Worm (Caenorhabditis elegans): ENCODE results near the gene grl-22.

grl-22 gene

ce11 chrIII:5413680-5414079 is at the start of gene grl-22:
Gene grl-22 (minus strand): TSS chrIII:5414011.
- no peak for TF ChIP-seq him-1 (tag; optimal IDR thresholded peaks at IDR 0.05)
- no peak for TF ChIP-seq W03F9.2 (tag; optimal IDR thresholded peaks at IDR 0.05)
- TF ChIP-seq dao-5 (tag; optimal IDR thresholded peaks at IDR 0.05) = no peak

ce11 chrIII:5461079-5461478 is 47.3 kb upstream of the grl-22 start, which contains the start of gene F48E8.3:
Gene F48E8.3 (plus strand): TSS chrIII:5461379.
- TF ChIP-seq dao-5 (tag; optimal IDR thresholded peaks at IDR 0.05) = no peak
- TF ChIP-seq W03F9.2 (tag; optimal IDR thresholded peaks at IDR 0.05) = no peak
- no peak for TF ChIP-seq him-1 (tag; optimal IDR thresholded peaks at IDR 0.05)

ce11 chrIII:5453290-5453689 is 39.5 kb upstream of the grl-22 start, which contains the start of gene F48E8.4:
Gene F48E8.4 (plus strand): TSS chrIII:5453590.
- no peak for TF ChIP-seq him-1 (tag; optimal IDR thresholded peaks at IDR 0.05)
- TF ChIP-seq dao-5 (tag; optimal IDR thresholded peaks at IDR 0.05) = no peak
- TF ChIP-seq W03F9.2 (tag; optimal IDR thresholded peaks at IDR 0.05) = no peak

ce11 chrIII:5450430-5450829 is 36.6 kb upstream of the grl-22 start, which contains the start of gene paa-1:
Gene paa-1 (plus strand): TSS chrIII:5450730.
- TF ChIP-seq W03F9.2 (tag; optimal IDR thresholded peaks at IDR 0.05) = no peak
- no peak for TF ChIP-seq dao-5 (tag; optimal IDR thresholded peaks at IDR 0.05)
- TF ChIP-seq him-1 (tag; optimal IDR thresholded peaks at IDR 0.05) = no peak

- TF ChIP-seq him-1 (tag; optimal IDR thresholded peaks at IDR 0.05) (no peak), dao-5 (tag; optimal IDR thresholded peaks at IDR 0.05) (no peak), W03F9.2 (tag; optimal IDR thresholded peaks at IDR 0.05) (no peak)
Observed at ce11 chrIII:5449762-5450308, 36.0 kb upstream of the grl-22 start, which contains the start of gene F48E8.8. Gene F48E8.8 (minus strand): TSS chrIII:5449812.

- TF ChIP-seq him-1 (tag; optimal IDR thresholded peaks at IDR 0.05) = no peak
- no peak for TF ChIP-seq dao-5 (tag; optimal IDR thresholded peaks at IDR 0.05)
- peak; percentile 56 for TF ChIP-seq W03F9.2 (tag; optimal IDR thresholded peaks at IDR 0.05)
Observed at ce11 chrIII:5448177-5448576, 34.4 kb upstream of the grl-22 start, which contains the start of gene skpt-1. Gene skpt-1 (minus strand): TSS chrIII:5448395.

- no peak for TF ChIP-seq him-1 (tag; optimal IDR thresholded peaks at IDR 0.05)
- peak; percentile 16 for TF ChIP-seq W03F9.2 (tag; optimal IDR thresholded peaks at IDR 0.05)
Observed at ce11 chrIII:5442711-5443253, 29.0 kb upstream of the grl-22 start, which contains the start of the genes T24G10.2 and disl-2. Gene T24G10.2 (minus strand): TSS chrIII:5442761. Gene disl-2 (plus strand): TSS chrIII:5443167.

- no peak for TF ChIP-seq dao-5 (tag; optimal IDR thresholded peaks at IDR 0.05)
- TF ChIP-seq W03F9.2 (tag; optimal IDR thresholded peaks at IDR 0.05) = no peak
- no peak for TF ChIP-seq him-1 (tag; optimal IDR thresholded peaks at IDR 0.05)
Observed at ce11 chrIII:5440540-5440939, 26.7 kb upstream of the grl-22 start, which contains the start of gene W03A5.6. Gene W03A5.6 (minus strand): TSS chrIII:5440640.

- TF ChIP-seq W03F9.2 (tag; optimal IDR thresholded peaks at IDR 0.05) (no peak), him-1 (tag; optimal IDR thresholded peaks at IDR 0.05) (no peak), dao-5 (tag; optimal IDR thresholded peaks at IDR 0.05) (no peak)
Observed at ce11 chrIII:5438064-5438463, 24.3 kb upstream of the grl-22 start.

ce11 chrIII:5436306-5436705 is 22.5 kb upstream of the grl-22 start:
- TF ChIP-seq him-1 (tag; optimal IDR thresholded peaks at IDR 0.05) (no peak), W03F9.2 (tag; optimal IDR thresholded peaks at IDR 0.05) (no peak), dao-5 (tag; optimal IDR thresholded peaks at IDR 0.05) (no peak)

- TF ChIP-seq W03F9.2 (tag; optimal IDR thresholded peaks at IDR 0.05) = no peak
Observed at ce11 chrIII:5427096-5427495, 13.3 kb upstream of the grl-22 start.

ce11 chrIII:5424363-5424762 is 10.6 kb upstream of the grl-22 start:
- TF ChIP-seq him-1 (tag; optimal IDR thresholded peaks at IDR 0.05) = no peak
- TF ChIP-seq W03F9.2 (tag; optimal IDR thresholded peaks at IDR 0.05) = no peak
- no peak for TF ChIP-seq dao-5 (tag; optimal IDR thresholded peaks at IDR 0.05)

- TF ChIP-seq him-1 (tag; optimal IDR thresholded peaks at IDR 0.05) (no peak), dao-5 (tag; optimal IDR thresholded peaks at IDR 0.05) (no peak), W03F9.2 (tag; optimal IDR thresholded peaks at IDR 0.05) (no peak)
Observed at ce11 chrIII:5423665-5424133, 9.9 kb upstream of the grl-22 start, which contains the start of gene dnj-24. Gene dnj-24 (minus strand): TSS chrIII:5424083.

ce11 chrIII:5422561-5423103 is 8.8 kb upstream of the grl-22 start:
- no peak for TF ChIP-seq dao-5 (tag; optimal IDR thresholded peaks at IDR 0.05)
- no peak for TF ChIP-seq W03F9.2 (tag; optimal IDR thresholded peaks at IDR 0.05)
- no peak for TF ChIP-seq him-1 (tag; optimal IDR thresholded peaks at IDR 0.05)
